Comparison of ENCODE assay signal across 2 fruit fly cellular contexts in genomic region chrX:8116813-8117212, dm6.
TF ChIP-seq lines count a peak whose summit lies in the region.

Gene CG1575 (plus strand): TSS chrX:8117012.

- TF ChIP-seq CTCF in whole organism, embryonic (GFP tag; optimal IDR thresholded peaks at IDR 0.05; lab: Kevin White, UChicago): no peak

TF ChIP-seq in whole organism, adult, 20 proteins besides CTCF, POLR2A, EP300 and RAD21:
- no peak for TF ChIP-seq Clk (GFP tag; optimal IDR thresholded peaks at IDR 0.05; lab: Kevin White, UChicago)
- peak; percentile 84 for TF ChIP-seq Mnt (GFP tag; optimal IDR thresholded peaks at IDR 0.05; lab: Kevin White, UChicago)
- no peak for TF ChIP-seq CG33017 (tag; optimal IDR thresholded peaks at IDR 0.05; lab: Kevin White, UChicago)

TF ChIP-seq in whole organism, embryonic, 481 proteins besides CTCF, POLR2A, EP300 and RAD21:
- TF ChIP-seq sug (tag; optimal IDR thresholded peaks at IDR 0.05; lab: Kevin White, UChicago): peak; percentile 23
- peak; percentile 53 for TF ChIP-seq CG13287 (GFP tag; IDR thresholded peaks at IDR 0.05; lab: Robert Waterston, UW; ENCODE audit: partially characterized antibody)
- no peak for TF ChIP-seq CG34422 (GFP tag; IDR thresholded peaks at IDR 0.05; lab: Robert Waterston, UW)
- peak; percentile 9 for TF ChIP-seq MESR4 (GFP tag; optimal IDR thresholded peaks at IDR 0.05; lab: Kevin White, UChicago)
- peak; percentile 86 for TF ChIP-seq CG3995 (GFP tag; optimal IDR thresholded peaks at IDR 0.05; lab: Kevin White, UChicago)
- TF ChIP-seq hbn (GFP tag; IDR thresholded peaks at IDR 0.05; lab: Robert Waterston, UW; ENCODE audit: partially characterized antibody): peak; percentile 46; the same call in 1 of the 2 replicates
- 0 out of 3 replicates have a peak, but pooled peaks have one; percentile 20 for TF ChIP-seq Doc3 (GFP tag; IDR thresholded peaks at IDR 0.05; lab: Robert Waterston, UW; ENCODE audit: partially characterized antibody)
- no peak for TF ChIP-seq CG6683 (GFP tag; optimal IDR thresholded peaks at IDR 0.05; lab: Kevin White, UChicago)
- TF ChIP-seq crp (GFP tag; optimal IDR thresholded peaks at IDR 0.05; lab: Kevin White, UChicago): peak in 1 of 2 experiments; percentile 29
- TF ChIP-seq CG11560 (tag; IDR thresholded peaks at IDR 0.05; lab: Robert Waterston, UW): no peak
- TF ChIP-seq pzg (GFP tag; optimal IDR thresholded peaks at IDR 0.05; lab: Kevin White, UChicago): peak; percentile 28
- TF ChIP-seq scrt (GFP tag; optimal IDR thresholded peaks at IDR 0.05; lab: Kevin White, UChicago): peak; percentile 76
- peak; percentile 37; the same call in 1 of the 2 replicates for TF ChIP-seq MBD-R2 (GFP tag; IDR thresholded peaks at IDR 0.05; lab: Robert Waterston, UW)
- peak; percentile 97 for TF ChIP-seq stwl (tag; optimal IDR thresholded peaks at IDR 0.05; lab: Kevin White, UChicago)
- TF ChIP-seq E2f2 (GFP tag; IDR thresholded peaks at IDR 0.05; lab: Robert Waterston, UW): peak; percentile 67
- TF ChIP-seq gfzf (GFP tag; optimal IDR thresholded peaks at IDR 0.05; lab: Kevin White, UChicago): peak; percentile 50
- no peak for TF ChIP-seq shn (GFP tag; optimal IDR thresholded peaks at IDR 0.05; lab: Kevin White, UChicago)
- TF ChIP-seq kah (GFP tag; optimal IDR thresholded peaks at IDR 0.05; lab: Kevin White, UChicago): peak; percentile 59
- TF ChIP-seq Med (GFP tag; lab: Kevin White, UChicago): peak; percentile 63
- no peak for TF ChIP-seq ems (GFP tag; optimal IDR thresholded peaks at IDR 0.05; lab: Kevin White, UChicago)
- TF ChIP-seq CG34224 (GFP tag; IDR thresholded peaks at IDR 0.05; lab: Robert Waterston, UW; ENCODE audit: partially characterized antibody): peak; percentile 10; the same call in 1 of the 3 replicates
- TF ChIP-seq Dp (GFP tag; optimal IDR thresholded peaks at IDR 0.05; lab: Kevin White, UChicago): peak; percentile 58
- peak; percentile 35 for TF ChIP-seq CG9797 (GFP tag; optimal IDR thresholded peaks at IDR 0.05; lab: Kevin White, UChicago)
- no peak for TF ChIP-seq CG6854 (GFP tag; optimal IDR thresholded peaks at IDR 0.05; lab: Kevin White, UChicago)
- no peak for TF ChIP-seq CG13624 (GFP tag; optimal IDR thresholded peaks at IDR 0.05; lab: Kevin White, UChicago)
TF ChIP-seq in whole organism, embryonic: peak in this region for 18.
